Worm (Caenorhabditis elegans): ENCODE data around the gene ztf-27.

The ztf-27 gene

DNA sequence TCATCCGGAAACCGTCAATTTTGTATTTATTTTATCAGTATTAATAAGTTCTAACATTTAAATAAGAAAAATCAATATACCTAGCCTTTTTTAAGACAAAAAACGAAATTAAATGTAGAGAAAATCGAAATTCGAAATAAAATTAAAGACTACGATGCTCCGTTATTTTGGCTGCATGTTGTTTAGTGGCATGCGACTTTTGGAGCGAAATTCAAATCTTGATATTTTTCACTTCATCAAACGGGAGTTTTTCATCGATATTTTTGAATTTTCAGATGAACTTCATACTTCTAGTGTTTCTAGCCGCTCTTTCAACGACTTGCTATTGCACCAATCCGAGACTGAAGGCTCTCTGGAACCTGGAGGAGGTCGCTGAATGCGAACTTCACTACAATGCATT, 34.6 kb upstream of the ztf-27 start, which contains the start of gene C07E3.9:
Gene C07E3.9 (plus strand): TSS at position 270 of the 400 bp plus-strand sequence.
- TF ChIP-seq nhr-12 (tag; optimal IDR thresholded peaks at IDR 0.05): no peak
- TF ChIP-seq ham-2 (GFP tag; optimal IDR thresholded peaks at IDR 0.05): no peak
- no peak for TF ChIP-seq tbx-8 (GFP tag; optimal IDR thresholded peaks at IDR 0.05)
- peak; percentile 40 for TF ChIP-seq nhr-237 (tag; optimal IDR thresholded peaks at IDR 0.05)
- no peak for TF ChIP-seq blmp-1 (tag; optimal IDR thresholded peaks at IDR 0.05)
- no peak for TF ChIP-seq nhr-28 (tag; optimal IDR thresholded peaks at IDR 0.05)
- TF ChIP-seq ces-1 (GFP tag; optimal IDR thresholded peaks at IDR 0.05): peak; percentile 87
- TF ChIP-seq nhr-2 (tag; optimal IDR thresholded peaks at IDR 0.05): no peak
- no peak for TF ChIP-seq lin-32 (GFP tag; optimal IDR thresholded peaks at IDR 0.05)
- no peak for TF ChIP-seq ceh-39 (tag; optimal IDR thresholded peaks at IDR 0.05)
- TF ChIP-seq lsy-2 (tag; optimal IDR thresholded peaks at IDR 0.05): peak; percentile 56
- no peak for TF ChIP-seq mab-5 (tag; optimal IDR thresholded peaks at IDR 0.05)
- no peak for TF ChIP-seq cnd-1 (tag; optimal IDR thresholded peaks at IDR 0.05)
- TF ChIP-seq drap-1 (GFP tag; optimal IDR thresholded peaks at IDR 0.05): no peak
- no peak for TF ChIP-seq zip-8 (tag; optimal IDR thresholded peaks at IDR 0.05)
- TF ChIP-seq elt-3 (tag; optimal IDR thresholded peaks at IDR 0.05): no peak
- TF ChIP-seq unc-62 (GFP tag; optimal IDR thresholded peaks at IDR 0.05): no peak

DNA sequence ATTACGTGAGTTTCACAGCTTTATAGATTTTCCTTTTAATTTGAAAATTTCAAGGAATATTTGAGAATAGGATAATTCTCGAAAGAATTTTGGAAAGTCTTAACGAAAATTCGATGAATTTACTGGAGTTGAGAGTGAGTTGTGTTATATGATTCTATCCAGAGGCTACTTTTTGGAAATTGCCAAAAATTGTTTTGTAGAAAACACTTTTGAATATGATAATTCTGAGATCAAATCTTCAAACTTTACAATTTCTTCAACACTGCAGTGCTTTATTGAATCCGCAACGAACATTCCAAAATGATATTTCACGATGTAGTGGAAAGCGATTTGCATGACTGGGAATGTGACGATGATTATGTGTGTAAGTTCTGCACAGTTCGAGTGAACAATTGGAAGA, 33.2 kb upstream of the ztf-27 start, which contains the start of gene C07E3.8:
Gene C07E3.8 (plus strand): TSS at position 301 of the 400 bp plus-strand sequence.
- no peak for TF ChIP-seq nhr-12 (tag; optimal IDR thresholded peaks at IDR 0.05)
- TF ChIP-seq ceh-83 (GFP tag; optimal IDR thresholded peaks at IDR 0.05): no peak
- no peak for TF ChIP-seq mep-1 (tag; optimal IDR thresholded peaks at IDR 0.05)
- no peak for TF ChIP-seq bed-3 (GFP tag; optimal IDR thresholded peaks at IDR 0.05)
- no peak for TF ChIP-seq ceh-43 (GFP tag; optimal IDR thresholded peaks at IDR 0.05)

ce11 chrII:10357468-10358007, 27.6 kb upstream of the ztf-27 start, which contains the start of gene C07E3.3:
C07E3.3 (minus strand) TSS chrII:10357518.
- no peak for TF ChIP-seq nhr-12 (tag; optimal IDR thresholded peaks at IDR 0.05)
- TF ChIP-seq mab-5 (tag; optimal IDR thresholded peaks at IDR 0.05): no peak
- TF ChIP-seq elt-1 (tag; optimal IDR thresholded peaks at IDR 0.05; ENCODE audit: borderline replicate concordance, insufficient read depth): no peak
- no peak for TF ChIP-seq unc-39 (tag; optimal IDR thresholded peaks at IDR 0.05)
- no peak for TF ChIP-seq unc-62 (GFP tag; optimal IDR thresholded peaks at IDR 0.05)
- no peak for TF ChIP-seq sem-2 (GFP tag; optimal IDR thresholded peaks at IDR 0.05)
- TF ChIP-seq mep-1 (tag; optimal IDR thresholded peaks at IDR 0.05): no peak
- no peak for TF ChIP-seq unc-120 (tag; optimal IDR thresholded peaks at IDR 0.05; ENCODE audit: poor library complexity, severe bottlenecking)
- no peak for TF ChIP-seq nhr-237 (tag; optimal IDR thresholded peaks at IDR 0.05)

DNA sequence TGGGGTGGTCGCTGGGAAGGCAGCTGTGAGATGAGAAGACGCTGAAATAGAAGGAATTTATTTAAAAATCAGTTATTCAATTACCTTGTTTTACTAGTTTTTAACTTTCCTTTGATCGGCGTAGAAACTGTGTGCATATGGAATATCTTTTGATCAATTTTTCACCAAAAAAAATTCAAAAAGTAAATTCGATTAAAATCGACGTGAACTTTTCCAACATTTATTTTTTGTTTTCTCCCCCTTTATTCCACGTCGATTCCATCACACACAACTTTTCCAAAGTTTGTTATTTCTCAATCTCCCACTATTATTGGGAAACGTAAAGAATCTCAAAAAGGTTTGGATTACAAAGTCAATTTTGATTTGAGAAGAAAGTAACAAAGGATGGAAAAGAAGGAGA, 24.6 kb upstream of the ztf-27 start, which contains the start of gene C07E3.4:
Gene C07E3.4 (plus strand): TSS at position 301 of the 400 bp plus-strand sequence.
- TF ChIP-seq lsy-2 (tag; optimal IDR thresholded peaks at IDR 0.05) (no peak), cnd-1 (tag; optimal IDR thresholded peaks at IDR 0.05) (no peak), ceh-39 (tag; optimal IDR thresholded peaks at IDR 0.05) (no peak), elt-1 (tag; optimal IDR thresholded peaks at IDR 0.05; ENCODE audit: borderline replicate concordance, insufficient read depth) (no peak), nhr-28 (tag; optimal IDR thresholded peaks at IDR 0.05) (no peak), nhr-12 (tag; optimal IDR thresholded peaks at IDR 0.05) (no peak), mep-1 (tag; optimal IDR thresholded peaks at IDR 0.05) (no peak), nhr-76 (tag; optimal IDR thresholded peaks at IDR 0.05) (no peak), snpc-4 (tag; optimal IDR thresholded peaks at IDR 0.05) (no peak), bed-3 (GFP tag; optimal IDR thresholded peaks at IDR 0.05) (no peak), lin-13 (tag; optimal IDR thresholded peaks at IDR 0.05) (no peak), ceh-43 (GFP tag; optimal IDR thresholded peaks at IDR 0.05) (no peak), unc-120 (tag; optimal IDR thresholded peaks at IDR 0.05; ENCODE audit: poor library complexity, severe bottlenecking) (no peak), sptf-1 (tag; optimal IDR thresholded peaks at IDR 0.05) (no peak), mab-5 (tag; optimal IDR thresholded peaks at IDR 0.05) (no peak)

ce11 chrII:10367202-10367601, 17.9 kb upstream of the ztf-27 start, which contains the start of gene ceh-57:
ceh-57 (minus strand) TSS chrII:10367296.
- TF ChIP-seq nhr-28 (tag; optimal IDR thresholded peaks at IDR 0.05): no peak
- TF ChIP-seq bed-3 (GFP tag; optimal IDR thresholded peaks at IDR 0.05): no peak
- TF ChIP-seq lin-13 (tag; optimal IDR thresholded peaks at IDR 0.05): no peak
- TF ChIP-seq nhr-76 (tag; optimal IDR thresholded peaks at IDR 0.05): no peak

Data from whole organism, mixed stage, embryonic.